Worm (Caenorhabditis elegans) whole organism, midembryonic: Measurements from ENCODE around the gene C15C8.7.

Source experiments
- T22C8.4 ChIP-seq: fragments of 200-800 bp; sonication (Bioruptor generic); IDR thresholded peaks from 2 replicates; pipeline ENCODE4 v1.3.6; 2022; ENCODE audit warnings: missing genetic modification characterization, missing compliant biosample characterization
- cog-1 ChIP-seq: sonication (generic microtip); optimal IDR thresholded peaks from 2 replicates; lab custom pipeline; 2016; ENCODE audit warnings: missing genetic modification characterization, missing compliant biosample characterization
- flt-1 ChIP-seq: fragments of 200-800 bp; sonication (Bioruptor generic); IDR thresholded peaks from 2 replicates; pipeline ENCODE4 v1.3.6; 2022; ENCODE audit warnings: missing genetic modification characterization, missing compliant biosample characterization
- klf-2 ChIP-seq: fragments of 200-800 bp; sonication (Bioruptor generic); conservative IDR thresholded peaks from 2 replicates; pipeline ENCODE4 v1.3.6; 2022; ENCODE audit warnings: missing genetic modification reagents, missing genetic modification characterization, missing compliant biosample characterization
- med-1 ChIP-seq: sonication (generic microtip); optimal IDR thresholded peaks from 2 replicates; lab custom pipeline; 2017; ENCODE audit warnings: missing genetic modification characterization, mild to moderate bottlenecking, missing compliant biosample characterization, antibody characterized with exemption, missing genetic modification reagents; ENCODE audit not compliant: insufficient read depth
- ref-1 ChIP-seq: fragments of 200-800 bp; sonication (Bioruptor generic); conservative IDR thresholded peaks from 2 replicates; pipeline ENCODE4 v1.3.6; 2022; ENCODE audit warnings: missing genetic modification reagents, missing genetic modification characterization, missing compliant biosample characterization
- tab-1 ChIP-seq: fragments of 200-800 bp; sonication (Bioruptor generic); IDR thresholded peaks from 2 replicates; pipeline ENCODE4 v1.3.6; 2022; ENCODE audit warnings: missing genetic modification characterization, missing compliant biosample characterization
- ztf-23 ChIP-seq: fragments of 200-800 bp; sonication (Bioruptor generic); IDR thresholded peaks from 2 replicates; pipeline ENCODE4 v1.3.6; 2022; ENCODE audit warnings: missing genetic modification reagents, missing genetic modification characterization, missing compliant biosample characterization
- ztf-29 ChIP-seq: fragments of 200-800 bp; sonication (Bioruptor generic); IDR thresholded peaks from 2 replicates; pipeline ENCODE4 v1.3.6; 2022; ENCODE audit warnings: missing genetic modification reagents, missing genetic modification characterization, missing compliant biosample characterization

The C15C8.7 gene

ce11 chrV:12773222-12773621, 28.4 kb upstream of the C15C8.7 start, which contains the start of gene ZC455.1:
TSS of gene ZC455.1 (plus strand) at chrV:12773522.
- TF ChIP-seq T22C8.4 (GFP tag; lab: Robert Waterston, UW): no peak
- no peak for TF ChIP-seq ztf-23 (GFP tag; lab: Robert Waterston, UW)
- no peak for TF ChIP-seq flt-1
- TF ChIP-seq ztf-29 (GFP tag; lab: Robert Waterston, UW): no peak
- no peak for TF ChIP-seq med-1 (GFP tag; lab: Kevin White, UChicago)
- TF ChIP-seq cog-1 (tag; lab: Kevin White, UChicago): no peak
- TF ChIP-seq tab-1: no peak
- TF ChIP-seq ref-1 (GFP tag; lab: Robert Waterston, UW): no peak
- no peak for TF ChIP-seq klf-2 (GFP tag; lab: Robert Waterston, UW)

DNA sequence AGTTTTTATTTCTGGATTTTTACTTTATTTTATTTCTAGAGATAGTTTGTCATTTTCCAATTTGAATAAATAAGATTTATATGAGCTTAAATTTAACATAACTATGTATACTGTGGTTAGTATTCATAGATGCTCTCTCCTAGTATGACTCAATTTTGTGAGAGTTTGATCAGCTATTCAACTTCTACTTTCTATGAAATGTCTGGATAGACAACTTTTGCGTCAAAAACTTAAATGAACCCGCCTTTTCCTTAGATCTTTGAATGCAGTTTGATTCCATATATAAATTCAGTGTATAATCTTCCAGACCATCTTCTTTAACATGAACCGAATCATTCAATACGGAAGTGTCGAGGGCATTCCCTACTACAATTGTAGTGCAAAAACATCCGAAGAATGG, 24.1 kb upstream of the C15C8.7 start, which contains the start of gene srt-43:
Gene srt-43, plus strand, starts transcription at position 301 of the 400 bp plus-strand sequence.
- TF ChIP-seq med-1 (GFP tag; lab: Kevin White, UChicago) (no peak), ztf-29 (GFP tag; lab: Robert Waterston, UW) (no peak), tab-1 (no peak), T22C8.4 (GFP tag; lab: Robert Waterston, UW) (no peak), ztf-23 (GFP tag; lab: Robert Waterston, UW) (no peak), flt-1 (no peak), klf-2 (GFP tag; lab: Robert Waterston, UW) (no peak), ref-1 (GFP tag; lab: Robert Waterston, UW) (no peak), cog-1 (tag; lab: Kevin White, UChicago) (no peak)

ce11 chrV:12763291-12763995, 18.6 kb upstream of the C15C8.7 start, which contains the start of the genes abcf-1 and scc-3:
TSS of gene abcf-1 (minus strand) at chrV:12763375.
TSS of gene scc-3 (plus strand) at chrV:12763945.
- TF ChIP-seq klf-2 (GFP tag; lab: Robert Waterston, UW): no peak
- TF ChIP-seq ztf-23 (GFP tag; lab: Robert Waterston, UW): no peak
- TF ChIP-seq ztf-29 (GFP tag; lab: Robert Waterston, UW): no peak
- TF ChIP-seq ref-1 (GFP tag; lab: Robert Waterston, UW): no peak
- TF ChIP-seq flt-1: no peak
- TF ChIP-seq med-1 (GFP tag; lab: Kevin White, UChicago): no peak
- TF ChIP-seq T22C8.4 (GFP tag; lab: Robert Waterston, UW): no peak
- no peak for TF ChIP-seq tab-1
- TF ChIP-seq cog-1 (tag; lab: Kevin White, UChicago): no peak

ce11 chrV:12760913-12761312, 16.1 kb upstream of the C15C8.7 start, which contains the start of gene F18E2.15:
TSS of gene F18E2.15 (minus strand) at chrV:12761013.
- TF ChIP-seq med-1 (GFP tag; lab: Kevin White, UChicago) (no peak), ztf-29 (GFP tag; lab: Robert Waterston, UW) (no peak), T22C8.4 (GFP tag; lab: Robert Waterston, UW) (no peak), klf-2 (GFP tag; lab: Robert Waterston, UW) (no peak), ref-1 (GFP tag; lab: Robert Waterston, UW) (no peak), cog-1 (tag; lab: Kevin White, UChicago) (no peak), flt-1 (no peak), tab-1 (no peak), ztf-23 (GFP tag; lab: Robert Waterston, UW) (no peak)

DNA sequence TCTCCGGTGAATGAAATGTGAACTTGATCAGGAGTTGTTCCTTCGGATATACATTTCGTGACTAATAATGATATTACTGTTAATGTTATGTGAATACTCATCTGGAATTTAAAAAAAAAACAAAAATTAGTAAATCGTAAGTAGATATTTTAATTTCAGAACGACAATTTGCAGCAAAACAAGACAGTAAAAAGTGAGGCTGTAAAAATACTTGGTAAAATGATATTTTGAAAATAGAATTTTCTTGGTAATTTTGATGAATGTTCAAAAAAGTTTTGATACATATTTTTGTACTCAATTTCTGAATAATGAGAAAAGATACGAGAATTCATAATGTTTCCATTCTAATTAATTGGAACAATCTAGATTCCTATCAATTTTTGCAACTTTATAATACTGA, 14.8 kb upstream of the C15C8.7 start, which contains the start of gene papl-1:
Gene papl-1, minus strand, starts transcription at position 101 of the 400 bp plus-strand sequence.
- TF ChIP-seq med-1 (GFP tag; lab: Kevin White, UChicago): no peak
- TF ChIP-seq ztf-29 (GFP tag; lab: Robert Waterston, UW): no peak
- TF ChIP-seq flt-1: no peak
- no peak for TF ChIP-seq ref-1 (GFP tag; lab: Robert Waterston, UW)
- TF ChIP-seq ztf-23 (GFP tag; lab: Robert Waterston, UW): no peak
- no peak for TF ChIP-seq cog-1 (tag; lab: Kevin White, UChicago)
- no peak for TF ChIP-seq tab-1
- TF ChIP-seq klf-2 (GFP tag; lab: Robert Waterston, UW): no peak
- no peak for TF ChIP-seq T22C8.4 (GFP tag; lab: Robert Waterston, UW)

- TF ChIP-seq flt-1 (no peak), ztf-23 (GFP tag; lab: Robert Waterston, UW) (no peak), ztf-29 (GFP tag; lab: Robert Waterston, UW) (no peak), med-1 (GFP tag; lab: Kevin White, UChicago) (no peak), tab-1 (no peak), T22C8.4 (GFP tag; lab: Robert Waterston, UW) (no peak), ref-1 (GFP tag; lab: Robert Waterston, UW) (no peak), cog-1 (tag; lab: Kevin White, UChicago) (no peak), klf-2 (GFP tag; lab: Robert Waterston, UW) (no peak)
Measured at ce11 chrV:12754839-12755238, 10.0 kb upstream of the C15C8.7 start, which contains the start of gene gpa-13. TSS of gene gpa-13 (minus strand) at chrV:12754939.

- TF ChIP-seq cog-1 (tag; lab: Kevin White, UChicago) (no peak), med-1 (GFP tag; lab: Kevin White, UChicago) (no peak), ztf-23 (GFP tag; lab: Robert Waterston, UW) (no peak), tab-1 (no peak), ref-1 (GFP tag; lab: Robert Waterston, UW) (no peak), klf-2 (GFP tag; lab: Robert Waterston, UW) (no peak), ztf-29 (GFP tag; lab: Robert Waterston, UW) (no peak), T22C8.4 (GFP tag; lab: Robert Waterston, UW) (no peak), flt-1 (no peak)
Measured at ce11 chrV:12752407-12752806, 7.6 kb upstream of the C15C8.7 start, which contains the start of gene C15C8.8. TSS of gene C15C8.8 (minus strand) at chrV:12752507.

- no peak for TF ChIP-seq klf-2 (GFP tag; lab: Robert Waterston, UW)
- no peak for TF ChIP-seq tab-1
- no peak for TF ChIP-seq flt-1
- TF ChIP-seq ztf-23 (GFP tag; lab: Robert Waterston, UW): no peak
- no peak for TF ChIP-seq T22C8.4 (GFP tag; lab: Robert Waterston, UW)
Measured at ce11 chrV:12751495-12752050, 6.7 kb upstream of the C15C8.7 start, which contains the start of gene C15C8.6. TSS of gene C15C8.6 (minus strand) at chrV:12751545.
